Worm (Caenorhabditis elegans) whole organism, young adult: ENCODE measurements around the gene Y105C5A.24.
A peak's percentile ranks its signal among the peaks of the same experiment; 100 is the strongest.

Experiments
- B0261.1 ChIP-seq: sonication (generic microtip); optimal IDR thresholded peaks from 2 replicates; lab custom pipeline; 2016; ENCODE audit warnings: mild to moderate bottlenecking, missing genetic modification characterization, moderate library complexity, missing compliant biosample characterization
- C06A6.2 ChIP-seq: fragments of 200-800 bp; sonication (Bioruptor generic); conservative IDR thresholded peaks from 2 replicates; pipeline ENCODE4 v1.3.6; 2022; ENCODE audit warnings: missing genetic modification characterization, missing compliant biosample characterization
- C17E4.6 ChIP-seq: fragments of 200-800 bp; sonication (Bioruptor generic); IDR thresholded peaks from 2 replicates; pipeline ENCODE4 v1.3.6; 2022; ENCODE audit warnings: missing genetic modification reagents, missing genetic modification characterization, missing compliant biosample characterization
- F10E7.11 ChIP-seq: sonication (generic microtip); optimal IDR thresholded peaks from 2 replicates; lab custom pipeline; 2017; ENCODE audit warnings: mild to moderate bottlenecking, missing genetic modification characterization, moderate library complexity, missing compliant biosample characterization
- F33H1.4 ChIP-seq: fragments of 200-800 bp; sonication (Bioruptor generic); IDR thresholded peaks from 2 replicates; pipeline ENCODE4 v1.3.6; 2022; ENCODE audit warnings: missing genetic modification reagents, missing genetic modification characterization, missing compliant biosample characterization
- F57C9.4 ChIP-seq: sonication (generic microtip); optimal IDR thresholded peaks from 2 replicates; lab custom pipeline; 2017; ENCODE audit warnings: mild to moderate bottlenecking, missing genetic modification characterization, missing compliant biosample characterization
- T26A5.8 ChIP-seq: sonication (generic microtip); optimal IDR thresholded peaks from 2 replicates; lab custom pipeline; 2016; ENCODE audit warnings: missing genetic modification characterization, missing compliant biosample characterization
- Y53G8AR.9 ChIP-seq: fragments of 200-800 bp; sonication (Bioruptor generic); conservative IDR thresholded peaks from 2 replicates; pipeline ENCODE4 v1.3.6; 2022; ENCODE audit warnings: missing genetic modification reagents, missing genetic modification characterization, missing compliant biosample characterization
- ZK185.1 ChIP-seq: sonication (generic microtip); optimal IDR thresholded peaks from 2 replicates; lab custom pipeline; 2016; ENCODE audit warnings: mild to moderate bottlenecking, missing genetic modification characterization, missing compliant biosample characterization; ENCODE audit not compliant: poor library complexity, severe bottlenecking
- akir-1 ChIP-seq: fragments of 200-800 bp; sonication (Bioruptor generic); optimal IDR thresholded peaks from 2 replicates; lab custom pipeline; 2018; ENCODE audit warnings: mild to moderate bottlenecking, missing genetic modification characterization, moderate library complexity, missing compliant biosample characterization
- atf-7 ChIP-seq: sonication (generic microtip); optimal IDR thresholded peaks from 2 replicates; lab custom pipeline; 2017; ENCODE audit warnings: mild to moderate bottlenecking, missing genetic modification characterization, missing compliant biosample characterization
- attf-5 ChIP-seq: fragments of 200-800 bp; sonication (Bioruptor generic); optimal IDR thresholded peaks from 2 replicates; lab custom pipeline; 2018; ENCODE audit warnings: mild to moderate bottlenecking, missing genetic modification characterization, missing compliant biosample characterization
- ccch-3 ChIP-seq: fragments of 200-800 bp; sonication (Bioruptor generic); optimal IDR thresholded peaks from 2 replicates; lab custom pipeline; 2018; ENCODE audit warnings: mild to moderate bottlenecking, missing genetic modification characterization, missing compliant biosample characterization
- ceh-40 ChIP-seq: fragments of 200-800 bp; sonication (Bioruptor generic); IDR thresholded peaks from 2 replicates; pipeline ENCODE4 v1.3.6; 2022; ENCODE audit warnings: missing genetic modification characterization, missing compliant biosample characterization
- ceh-79 ChIP-seq: sonication (generic microtip); optimal IDR thresholded peaks from 2 replicates; lab custom pipeline; 2017; ENCODE audit warnings: mild to moderate bottlenecking, missing genetic modification characterization, missing compliant biosample characterization
- dpff-1 ChIP-seq: sonication (generic microtip); optimal IDR thresholded peaks from 2 replicates; lab custom pipeline; 2017; ENCODE audit warnings: mild to moderate bottlenecking, missing genetic modification characterization, missing compliant biosample characterization
- egrh-3 ChIP-seq: fragments of 200-800 bp; sonication (Bioruptor generic); IDR thresholded peaks from 2 replicates; pipeline ENCODE4 v1.3.6; 2022; ENCODE audit warnings: missing genetic modification reagents, missing genetic modification characterization, missing compliant biosample characterization
- gei-17 ChIP-seq: fragments of 200-800 bp; sonication (Bioruptor generic); optimal IDR thresholded peaks from 2 replicates; lab custom pipeline; 2018; ENCODE audit warnings: mild to moderate bottlenecking, missing genetic modification characterization, missing compliant biosample characterization
- hrde-1 ChIP-seq: sonication (generic microtip); optimal IDR thresholded peaks from 2 replicates; lab custom pipeline; 2016; ENCODE audit warnings: missing genetic modification characterization, mild to moderate bottlenecking, missing compliant biosample characterization, moderate library complexity, missing genotype, missing genetic modification reagents, borderline replicate concordance
- hsf-1 ChIP-seq: fragments of 200-800 bp; sonication (Bioruptor generic); IDR thresholded peaks from 2 replicates; pipeline ENCODE4 v1.3.6; 2022; ENCODE audit warnings: missing genetic modification reagents, missing genetic modification characterization, missing compliant biosample characterization
- lin-26 ChIP-seq: fragments of 200-800 bp; sonication (Bioruptor generic); IDR thresholded peaks from 2 replicates; pipeline ENCODE4 v1.3.6; 2022; ENCODE audit warnings: missing genetic modification reagents, missing genetic modification characterization, missing compliant biosample characterization
- lin-40 ChIP-seq: sonication (generic microtip); optimal IDR thresholded peaks from 2 replicates; lab custom pipeline; 2016; ENCODE audit warnings: missing genetic modification characterization, mild to moderate bottlenecking, missing compliant biosample characterization, missing genotype, missing genetic modification reagents
- madf-10 ChIP-seq: sonication (generic microtip); optimal IDR thresholded peaks from 2 replicates; lab custom pipeline; 2016; ENCODE audit warnings: mild to moderate bottlenecking, missing genetic modification characterization, missing compliant biosample characterization
- madf-3 ChIP-seq: fragments of 200-800 bp; sonication (Bioruptor generic); IDR thresholded peaks from 2 replicates; pipeline ENCODE4 v1.3.6; 2022; ENCODE audit warnings: missing genetic modification reagents, missing genetic modification characterization, missing compliant biosample characterization
- madf-6 ChIP-seq: fragments of 200-800 bp; sonication (Bioruptor generic); IDR thresholded peaks from 2 replicates; pipeline ENCODE4 v1.3.6; 2022; ENCODE audit warnings: missing genetic modification reagents, missing genetic modification characterization, missing compliant biosample characterization
- mel-28 ChIP-seq: sonication (generic microtip); optimal IDR thresholded peaks from 2 replicates; lab custom pipeline; 2016; ENCODE audit warnings: borderline replicate concordance, mild to moderate bottlenecking, missing genetic modification characterization, missing compliant biosample characterization
- nfya-2 ChIP-seq: fragments of 200-800 bp; sonication (Bioruptor generic); IDR thresholded peaks from 2 replicates; pipeline ENCODE4 v1.3.6; 2022; ENCODE audit warnings: missing genetic modification reagents, missing genetic modification characterization, missing compliant biosample characterization
- pbrm-1 ChIP-seq: fragments of 200-800 bp; sonication (Bioruptor generic); IDR thresholded peaks from 2 replicates; pipeline ENCODE4 v1.3.6; 2022; ENCODE audit warnings: missing genetic modification reagents, missing genetic modification characterization, missing compliant biosample characterization
- snpc-4 ChIP-seq, 5 experiments: fragments of 150-350 bp in 1 of 5; sonication (generic microtip) in 4 of 5; optimal IDR thresholded peaks; 2 replicates each; lab custom pipeline; 2014 to 2018; ENCODE audit warnings: missing genetic modification characterization in 5 of 5, missing biosample characterization in 3 of 5, antibody characterized with exemption in 2 of 5, mild to moderate bottlenecking in 2 of 5, missing compliant biosample characterization in 2 of 5, missing genotype in 2 of 5, moderate library complexity in 2 of 5, missing genetic modification reagents in 1 of 5
- tbp1 ChIP-seq: fragments of 200-800 bp; sonication (Bioruptor generic); optimal IDR thresholded peaks from 2 replicates; lab custom pipeline; 2018; ENCODE audit warnings: mild to moderate bottlenecking, missing genetic modification characterization, missing compliant biosample characterization
- zim-3 ChIP-seq: sonication (generic microtip); optimal IDR thresholded peaks from 2 replicates; lab custom pipeline; 2017; ENCODE audit warnings: mild to moderate bottlenecking, missing genetic modification characterization, moderate library complexity, missing compliant biosample characterization
- ztf-28 ChIP-seq: fragments of 200-800 bp; sonication (Bioruptor generic); IDR thresholded peaks from 2 replicates; pipeline ENCODE4 v1.3.6; 2022; ENCODE audit warnings: missing genetic modification reagents, missing genetic modification characterization, missing compliant biosample characterization

The Y105C5A.24 gene

DNA sequence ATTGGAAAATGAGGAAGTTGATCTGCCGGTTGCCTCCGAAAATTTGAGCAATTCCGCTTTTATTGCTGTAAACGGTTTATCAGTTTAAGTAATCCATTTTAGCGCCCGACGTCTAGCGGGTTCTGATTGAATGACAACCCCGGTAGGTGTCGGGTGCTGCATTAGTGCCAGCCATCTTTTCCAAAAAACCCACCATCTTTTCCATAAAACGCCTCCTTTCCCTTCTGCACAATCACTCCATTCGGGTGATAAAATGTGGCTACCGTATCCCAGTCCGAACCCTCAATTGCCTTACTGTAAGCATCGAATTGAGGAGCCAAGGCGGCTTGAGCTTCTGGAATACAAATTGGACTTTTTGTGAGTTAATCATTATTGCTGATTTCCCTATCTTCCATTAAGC, 50.5 kb downstream of the Y105C5A.24 start:
- TF ChIP-seq mel-28 (tag; lab: Kevin White, UChicago) (peak; percentile 10), C06A6.2 (no peak), ztf-28 (GFP tag; lab: Robert Waterston, UW) (no peak), gei-17 (no peak), ceh-40 (0 out of 2 replicates have a peak, but pooled peaks have one; percentile 34), madf-10 (no peak), egrh-3 (GFP tag; lab: Robert Waterston, UW) (no peak), zim-3 (tag; lab: Kevin White, UChicago) (peak; percentile 83), lin-26 (0 out of 2 replicates have a peak, but pooled peaks have one; percentile 17), snpc-4 (GFP tag; optimal IDR thresholded peaks at IDR 0.05; lab: Kevin White, UChicago) (no peak), snpc-4 (tag; optimal IDR thresholded peaks at IDR 0.05; lab: Kevin White, UChicago) (peak; percentile 9 to 66 (median 48)), F10E7.11 (no peak), akir-1 (GFP tag; lab: Kevin White, UChicago) (no peak), F57C9.4 (tag; lab: Kevin White, UChicago) (peak; percentile 19), lin-40 (no peak), tbp1 (GFP tag; lab: Kevin White, UChicago) (peak; percentile 20), nfya-2 (peak; percentile 6; the same call in 1 of the 2 replicates), atf-7 (tag; lab: Kevin White, UChicago) (no peak), ZK185.1 (tag; lab: Kevin White, UChicago) (no peak), hsf-1 (no peak), B0261.1 (tag; lab: Kevin White, UChicago) (no peak), hrde-1 (tag; lab: Kevin White, UChicago) (no peak), madf-3 (GFP tag; lab: Robert Waterston, UW) (peak; percentile 67; the same call in 1 of the 2 replicates), pbrm-1 (0 out of 2 replicates have a peak, but pooled peaks have one; percentile 46), F33H1.4 (no peak), madf-6 (GFP tag; lab: Robert Waterston, UW) (no peak), C17E4.6 (GFP tag; lab: Robert Waterston, UW) (no peak), Y53G8AR.9 (GFP tag; lab: Robert Waterston, UW) (no peak), attf-5 (GFP tag; lab: Kevin White, UChicago) (no peak), ceh-79 (tag; lab: Kevin White, UChicago) (peak; percentile 9), dpff-1 (tag; lab: Kevin White, UChicago) (peak; percentile 39), T26A5.8 (tag; lab: Kevin White, UChicago) (peak; percentile 56)

DNA sequence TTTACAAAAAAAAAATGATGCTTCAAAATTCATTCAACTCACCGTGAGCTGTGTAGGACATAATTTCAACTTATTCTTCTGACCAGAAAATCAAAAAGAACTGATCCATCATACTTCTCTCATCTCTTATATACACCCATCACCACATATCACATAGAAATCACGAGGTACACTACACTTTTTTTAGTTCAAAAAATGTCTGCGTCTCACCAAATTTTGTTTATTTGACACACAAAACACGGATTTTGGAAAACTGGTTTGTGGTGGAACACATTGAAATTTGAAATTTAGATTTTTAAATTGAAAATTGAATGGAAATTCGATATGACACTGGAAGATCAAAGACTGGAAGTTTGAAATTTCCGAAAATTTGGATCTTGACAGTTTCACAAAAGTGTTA, 51.4 kb downstream of the Y105C5A.24 start, which contains the start of gene Y105C5B.5:
Y105C5B.5 (minus strand) TSS at position 103 of the 400 bp plus-strand sequence.
- TF ChIP-seq F57C9.4 (tag; lab: Kevin White, UChicago) (no peak), tbp1 (GFP tag; lab: Kevin White, UChicago) (peak; percentile 12), lin-40 (peak; percentile 46), ccch-3 (GFP tag; lab: Kevin White, UChicago) (no peak), snpc-4 (GFP tag; optimal IDR thresholded peaks at IDR 0.05; lab: Kevin White, UChicago) (no peak), snpc-4 (tag; optimal IDR thresholded peaks at IDR 0.05; lab: Kevin White, UChicago) (peak in 2 of 4 experiments; percentile 1 to 2)
